Worm (Caenorhabditis elegans): ENCODE measurements around the gene spot-1.

Gene spot-1

DNA sequence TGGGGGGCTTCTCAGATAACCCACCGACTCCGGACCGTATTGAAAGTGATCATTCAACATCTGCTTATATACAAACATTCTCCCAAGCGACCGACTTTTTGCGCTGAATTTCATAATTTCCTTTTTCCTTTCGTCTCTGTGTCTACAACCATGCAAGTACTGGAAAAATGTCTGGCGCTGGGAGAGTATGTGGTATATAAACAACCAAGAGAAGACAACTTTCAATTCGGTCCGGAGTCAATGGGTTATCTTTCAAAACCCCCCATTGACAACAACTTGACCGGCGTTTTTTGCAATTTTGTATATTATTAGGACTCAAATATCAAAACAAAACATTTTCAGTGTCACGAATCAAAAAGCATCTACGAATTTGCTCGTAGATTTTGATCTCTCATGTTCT, 1.4 kb upstream of the spot-1 start:
- TF ChIP-seq lin-15B (tag; optimal IDR thresholded peaks at IDR 0.05) (peak; percentile 18), nhr-25 (tag; optimal IDR thresholded peaks at IDR 0.05) (no peak), jun-1 (tag; optimal IDR thresholded peaks at IDR 0.05) (peak; percentile 56), snpc-4 (tag; optimal IDR thresholded peaks at IDR 0.05) (peak; percentile 99), egl-5 (tag; optimal IDR thresholded peaks at IDR 0.05) (no peak), R02D3.7 (tag; optimal IDR thresholded peaks at IDR 0.05) (peak; percentile 6), lsy-12 (tag; optimal IDR thresholded peaks at IDR 0.05) (peak; percentile 75), nfya-1 (tag; optimal IDR thresholded peaks at IDR 0.05; ENCODE audit: insufficient read depth) (peak; percentile 44), eor-1 (tag; optimal IDR thresholded peaks at IDR 0.05) (no peak), hmg-11 (tag; optimal IDR thresholded peaks at IDR 0.05) (peak; percentile 49), ztf-11 (tag; optimal IDR thresholded peaks at IDR 0.05) (no peak), ceh-28 (tag; optimal IDR thresholded peaks at IDR 0.05) (peak; percentile 45), pqm-1 (tag; optimal IDR thresholded peaks at IDR 0.05) (no peak), daf-12 (tag; optimal IDR thresholded peaks at IDR 0.05) (no peak), elt-2 (tag; optimal IDR thresholded peaks at IDR 0.05) (peak; percentile 45), nhr-11 (tag; optimal IDR thresholded peaks at IDR 0.05) (peak; percentile 39), nhr-43 (tag; optimal IDR thresholded peaks at IDR 0.05; ENCODE audit: poor library complexity, severe bottlenecking) (peak; percentile 38), lin-39 (tag; optimal IDR thresholded peaks at IDR 0.05) (no peak), ama-1 (optimal IDR thresholded peaks at IDR 0.05) (no peak), mdl-1 (tag; optimal IDR thresholded peaks at IDR 0.05) (no peak), fos-1 (tag; optimal IDR thresholded peaks at IDR 0.05) (no peak), tbx-2 (tag; optimal IDR thresholded peaks at IDR 0.05) (no peak), aly-2 (tag; optimal IDR thresholded peaks at IDR 0.05) (no peak), pha-4 (tag; optimal IDR thresholded peaks at IDR 0.05) (peak; percentile 82), nhr-77 (tag; optimal IDR thresholded peaks at IDR 0.05) (peak; percentile 49), sea-2 (GFP tag; optimal IDR thresholded peaks at IDR 0.05) (no peak), nhr-23 (tag; optimal IDR thresholded peaks at IDR 0.05) (peak; percentile 45), ZK546.5 (tag; optimal IDR thresholded peaks at IDR 0.05) (no peak)

DNA sequence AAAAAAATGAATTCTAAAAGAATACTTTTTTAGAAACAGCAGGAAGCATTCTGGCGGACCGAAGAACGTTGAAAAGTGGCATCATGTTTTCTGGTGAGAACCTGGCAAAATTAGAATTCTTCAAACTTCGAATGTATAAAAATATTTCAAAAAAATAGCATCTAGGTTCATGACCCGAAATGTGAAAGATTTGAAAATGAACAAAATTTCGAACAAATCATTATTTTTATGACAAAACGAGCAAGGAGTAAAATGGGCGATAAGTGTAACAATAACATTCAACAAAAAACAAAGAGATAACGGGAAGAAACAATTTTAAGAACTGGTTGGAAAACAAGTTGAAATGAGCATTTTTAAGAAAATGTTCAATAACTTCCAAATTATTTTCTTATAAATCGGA, 1.8 kb downstream of the spot-1 start, which contains the start of gene psd-1:
Gene psd-1, minus strand, starts transcription at position 101 of the 400 bp plus-strand sequence.
- TF ChIP-seq snpc-4 (tag; optimal IDR thresholded peaks at IDR 0.05): no peak
- TF ChIP-seq tbx-2 (tag; optimal IDR thresholded peaks at IDR 0.05): no peak
- TF ChIP-seq nhr-12 (tag; optimal IDR thresholded peaks at IDR 0.05): no peak
- no peak for TF ChIP-seq nhr-43 (tag; optimal IDR thresholded peaks at IDR 0.05; ENCODE audit: poor library complexity, severe bottlenecking)
- TF ChIP-seq nhr-237 (tag; optimal IDR thresholded peaks at IDR 0.05): no peak
- no peak for TF ChIP-seq hmg-11 (tag; optimal IDR thresholded peaks at IDR 0.05)
- no peak for TF ChIP-seq ztf-11 (tag; optimal IDR thresholded peaks at IDR 0.05)
- TF ChIP-seq fkh-2 (tag; optimal IDR thresholded peaks at IDR 0.05): no peak
- no peak for TF ChIP-seq elt-1 (tag; optimal IDR thresholded peaks at IDR 0.05)
- no peak for TF ChIP-seq ceh-16 (tag; optimal IDR thresholded peaks at IDR 0.05)
- TF ChIP-seq nhr-76 (tag; optimal IDR thresholded peaks at IDR 0.05): no peak
- no peak for TF ChIP-seq aly-2 (tag; optimal IDR thresholded peaks at IDR 0.05)
- TF ChIP-seq ZK546.5 (tag; optimal IDR thresholded peaks at IDR 0.05): no peak

DNA sequence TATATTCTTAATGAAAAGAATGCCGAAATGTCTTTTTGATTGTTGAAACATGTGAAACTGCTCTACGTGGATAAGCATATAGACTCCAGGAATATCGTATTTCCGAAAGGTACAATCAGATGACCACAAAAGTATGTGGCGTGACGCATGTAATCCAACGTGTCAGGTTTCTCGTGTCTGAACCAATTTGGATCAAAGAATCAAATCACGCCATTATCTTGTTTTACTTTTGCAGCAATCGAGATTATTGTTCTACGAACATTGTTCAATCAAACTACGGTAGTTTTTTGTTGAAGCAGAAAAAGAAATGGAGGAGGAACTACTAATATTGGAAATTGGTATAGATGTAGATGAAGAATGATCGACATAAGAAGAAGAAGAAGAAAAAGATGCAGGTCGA, 3.4 kb downstream of the spot-1 start:
- peak; percentile 31 for TF ChIP-seq nhr-25 (tag; optimal IDR thresholded peaks at IDR 0.05)
- peak; percentile 33 for TF ChIP-seq nhr-23 (tag; optimal IDR thresholded peaks at IDR 0.05)
- TF ChIP-seq egl-27 (tag; optimal IDR thresholded peaks at IDR 0.05): no peak
- TF ChIP-seq nhr-43 (tag; optimal IDR thresholded peaks at IDR 0.05; ENCODE audit: poor library complexity, severe bottlenecking): peak; percentile 29

DNA sequence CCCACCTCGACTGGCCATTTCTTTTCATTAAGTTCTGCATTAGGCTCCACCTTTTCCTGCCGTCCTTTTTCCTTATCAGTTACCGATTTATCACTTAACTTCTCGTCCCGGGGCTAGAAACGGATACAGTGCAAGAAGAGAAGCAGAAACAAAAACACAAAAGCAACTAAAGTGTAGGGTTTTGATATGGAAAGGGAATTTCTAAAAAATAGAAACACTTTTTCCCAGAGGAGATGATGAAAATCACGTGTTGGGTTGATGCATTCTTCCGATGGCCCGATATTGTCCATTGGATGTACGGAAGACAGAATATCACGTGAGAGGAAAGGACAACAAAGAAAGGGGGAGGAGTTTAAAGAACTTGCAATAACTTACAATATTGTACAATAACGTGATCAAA, 4.2 kb downstream of the spot-1 start:
- TF ChIP-seq nhr-76 (tag; optimal IDR thresholded peaks at IDR 0.05) (no peak), unc-39 (tag; optimal IDR thresholded peaks at IDR 0.05) (no peak), egl-27 (tag; optimal IDR thresholded peaks at IDR 0.05) (peak; percentile 7), hmg-11 (tag; optimal IDR thresholded peaks at IDR 0.05) (no peak), nhr-23 (tag; optimal IDR thresholded peaks at IDR 0.05) (peak; percentile 81), unc-62 (GFP tag; optimal IDR thresholded peaks at IDR 0.05) (no peak), ceh-9 (tag; optimal IDR thresholded peaks at IDR 0.05) (no peak), daf-12 (tag; optimal IDR thresholded peaks at IDR 0.05) (no peak), lsy-12 (tag; optimal IDR thresholded peaks at IDR 0.05) (peak; percentile 46), lin-39 (tag; optimal IDR thresholded peaks at IDR 0.05) (no peak), nhr-67 (tag; optimal IDR thresholded peaks at IDR 0.05) (no peak), pha-4 (tag; optimal IDR thresholded peaks at IDR 0.05) (peak; percentile 47), ZK546.5 (tag; optimal IDR thresholded peaks at IDR 0.05) (no peak), mml-1 (tag; optimal IDR thresholded peaks at IDR 0.05) (no peak), eor-1 (tag; optimal IDR thresholded peaks at IDR 0.05) (no peak), elt-1 (tag; optimal IDR thresholded peaks at IDR 0.05) (no peak), nfya-1 (tag; optimal IDR thresholded peaks at IDR 0.05; ENCODE audit: insufficient read depth) (peak; percentile 16), skn-1 (tag; optimal IDR thresholded peaks at IDR 0.05) (no peak), nhr-25 (tag; optimal IDR thresholded peaks at IDR 0.05) (peak; percentile 21), ceh-82 (tag; optimal IDR thresholded peaks at IDR 0.05) (no peak), fkh-2 (tag; optimal IDR thresholded peaks at IDR 0.05) (no peak), nhr-28 (tag; optimal IDR thresholded peaks at IDR 0.05) (no peak), nhr-77 (tag; optimal IDR thresholded peaks at IDR 0.05) (no peak), lin-15B (tag; optimal IDR thresholded peaks at IDR 0.05) (no peak), egl-5 (tag; optimal IDR thresholded peaks at IDR 0.05) (no peak), pqm-1 (tag; optimal IDR thresholded peaks at IDR 0.05) (peak; percentile 29), ztf-4 (tag; optimal IDR thresholded peaks at IDR 0.05) (no peak), nhr-237 (tag; optimal IDR thresholded peaks at IDR 0.05) (no peak), elt-3 (tag; optimal IDR thresholded peaks at IDR 0.05) (peak; percentile 14 to 71 (median 37)), ama-1 (optimal IDR thresholded peaks at IDR 0.05) (peak; percentile 22)

Measured in whole organism, L3 larva.